Worm (Caenorhabditis elegans) whole organism, young adult: ENCODE results near the gene npr-33.
A peak's percentile ranks its signal among the peaks of the same experiment; 100 is the strongest.

Experiments used
- B0035.1 ChIP-seq: sonication (generic microtip); optimal IDR thresholded peaks from 2 replicates; lab custom pipeline; 2016; ENCODE audit warnings: missing genetic modification characterization, mild to moderate bottlenecking, missing compliant biosample characterization, missing genotype, missing genetic modification reagents
- B0261.1 ChIP-seq: sonication (generic microtip); optimal IDR thresholded peaks from 2 replicates; lab custom pipeline; 2016; ENCODE audit warnings: mild to moderate bottlenecking, missing genetic modification characterization, moderate library complexity, missing compliant biosample characterization
- B0336.3 ChIP-seq: fragments of 200-800 bp; sonication (Bioruptor generic); IDR thresholded peaks from 2 replicates; pipeline ENCODE4 v1.3.6; 2022; ENCODE audit warnings: missing genetic modification characterization, missing compliant biosample characterization
- D2030.7 ChIP-seq: fragments of 200-800 bp; sonication (Bioruptor generic); IDR thresholded peaks from 2 replicates; pipeline ENCODE4 v1.3.6; 2022; ENCODE audit warnings: missing genetic modification reagents, missing genetic modification characterization, missing compliant biosample characterization
- K12H6.12 ChIP-seq: fragments of 200-800 bp; sonication (Bioruptor generic); optimal IDR thresholded peaks from 2 replicates; lab custom pipeline; 2018; ENCODE audit warnings: mild to moderate bottlenecking, missing genetic modification characterization, missing compliant biosample characterization
- T26A5.8 ChIP-seq: sonication (generic microtip); optimal IDR thresholded peaks from 2 replicates; lab custom pipeline; 2016; ENCODE audit warnings: missing genetic modification characterization, missing compliant biosample characterization
- Y95B8A.8 ChIP-seq: fragments of 200-800 bp; sonication (Bioruptor generic); IDR thresholded peaks from 2 replicates; pipeline ENCODE4 v1.3.6; 2022; ENCODE audit warnings: missing genetic modification reagents, missing genetic modification characterization, missing compliant biosample characterization
- ZK185.1 ChIP-seq: sonication (generic microtip); optimal IDR thresholded peaks from 2 replicates; lab custom pipeline; 2016; ENCODE audit warnings: mild to moderate bottlenecking, missing genetic modification characterization, missing compliant biosample characterization; ENCODE audit not compliant: poor library complexity, severe bottlenecking
- attf-6 ChIP-seq: fragments of 200-800 bp; sonication (Bioruptor generic); IDR thresholded peaks from 2 replicates; pipeline ENCODE4 v1.3.6; 2022; ENCODE audit warnings: missing genetic modification reagents, missing genetic modification characterization, missing compliant biosample characterization
- ccch-3 ChIP-seq: fragments of 200-800 bp; sonication (Bioruptor generic); optimal IDR thresholded peaks from 2 replicates; lab custom pipeline; 2018; ENCODE audit warnings: mild to moderate bottlenecking, missing genetic modification characterization, missing compliant biosample characterization
- dox-1 ChIP-seq: fragments of 200-800 bp; sonication (Bioruptor generic); IDR thresholded peaks from 2 replicates; pipeline ENCODE4 v1.3.6; 2022; ENCODE audit warnings: missing genetic modification reagents, missing genetic modification characterization, missing compliant biosample characterization
- dpff-1 ChIP-seq: sonication (generic microtip); optimal IDR thresholded peaks from 2 replicates; lab custom pipeline; 2017; ENCODE audit warnings: mild to moderate bottlenecking, missing genetic modification characterization, missing compliant biosample characterization
- efl-1 ChIP-seq: fragments of 150-350 bp; optimal IDR thresholded peaks from 2 replicates; lab custom pipeline; 2014; ENCODE audit warnings: missing biosample characterization, missing genetic modification reagents, missing genetic modification characterization
- egrh-3 ChIP-seq: fragments of 200-800 bp; sonication (Bioruptor generic); IDR thresholded peaks from 2 replicates; pipeline ENCODE4 v1.3.6; 2022; ENCODE audit warnings: missing genetic modification reagents, missing genetic modification characterization, missing compliant biosample characterization
- him-1 ChIP-seq: sonication (generic microtip); optimal IDR thresholded peaks from 2 replicates; lab custom pipeline; 2016; ENCODE audit warnings: missing genotype, missing genetic modification reagents, missing genetic modification characterization, missing compliant biosample characterization
- hrde-1 ChIP-seq: sonication (generic microtip); optimal IDR thresholded peaks from 2 replicates; lab custom pipeline; 2016; ENCODE audit warnings: missing genetic modification characterization, mild to moderate bottlenecking, missing compliant biosample characterization, moderate library complexity, missing genotype, missing genetic modification reagents, borderline replicate concordance
- lag-1 ChIP-seq: fragments of 200-800 bp; sonication (Bioruptor generic); IDR thresholded peaks from 2 replicates; pipeline ENCODE4 v1.3.6; 2022; ENCODE audit warnings: missing genetic modification reagents, missing genetic modification characterization, missing compliant biosample characterization
- let-526 ChIP-seq: fragments of 200-800 bp; sonication (Bioruptor generic); IDR thresholded peaks from 2 replicates; pipeline ENCODE4 v1.3.6; 2022; ENCODE audit warnings: missing genetic modification reagents, missing genetic modification characterization, missing compliant biosample characterization
- let-607 ChIP-seq, 2 experiments: fragments of 200-800 bp in 1 of 2; sonication (Bioruptor generic) in 1 of 2; sonication (generic microtip) in 1 of 2; optimal IDR thresholded peaks; 2 replicates each; lab custom pipeline; 2016 to 2018; ENCODE audit warnings: mild to moderate bottlenecking in 2 of 2, missing compliant biosample characterization in 2 of 2, missing genetic modification characterization in 2 of 2, moderate library complexity in 2 of 2, missing genotype in 1 of 2
- lin-54 ChIP-seq: fragments of 200-800 bp; sonication (Bioruptor generic); optimal IDR thresholded peaks from 2 replicates; lab custom pipeline; 2018; ENCODE audit warnings: mild to moderate bottlenecking, missing genetic modification characterization, missing compliant biosample characterization
- madf-10 ChIP-seq: sonication (generic microtip); optimal IDR thresholded peaks from 2 replicates; lab custom pipeline; 2016; ENCODE audit warnings: mild to moderate bottlenecking, missing genetic modification characterization, missing compliant biosample characterization
- madf-3 ChIP-seq: fragments of 200-800 bp; sonication (Bioruptor generic); IDR thresholded peaks from 2 replicates; pipeline ENCODE4 v1.3.6; 2022; ENCODE audit warnings: missing genetic modification reagents, missing genetic modification characterization, missing compliant biosample characterization
- madf-6 ChIP-seq: fragments of 200-800 bp; sonication (Bioruptor generic); IDR thresholded peaks from 2 replicates; pipeline ENCODE4 v1.3.6; 2022; ENCODE audit warnings: missing genetic modification reagents, missing genetic modification characterization, missing compliant biosample characterization
- nhr-179 ChIP-seq: sonication (generic microtip); optimal IDR thresholded peaks from 2 replicates; lab custom pipeline; 2016; ENCODE audit warnings: mild to moderate bottlenecking, missing genetic modification characterization, missing compliant biosample characterization
- nhr-27 ChIP-seq: fragments of 200-800 bp; sonication (Bioruptor generic); optimal IDR thresholded peaks from 2 replicates; lab custom pipeline; 2018; ENCODE audit warnings: mild to moderate bottlenecking, missing genetic modification characterization, moderate library complexity, missing compliant biosample characterization
- nhr-90 ChIP-seq: sonication (generic microtip); optimal IDR thresholded peaks from 2 replicates; lab custom pipeline; 2016; ENCODE audit warnings: missing genotype, mild to moderate bottlenecking, missing genetic modification characterization, missing compliant biosample characterization
- pha-4 ChIP-seq: fragments of 150-350 bp; sonication (generic microtip); optimal IDR thresholded peaks from 2 replicates; lab custom pipeline; 2014; ENCODE audit warnings: missing biosample characterization, missing genetic modification reagents, missing genetic modification characterization
- snpc-1.3 ChIP-seq: sonication (generic microtip); optimal IDR thresholded peaks from 2 replicates; lab custom pipeline; 2017; ENCODE audit warnings: missing genetic modification characterization, mild to moderate bottlenecking, missing compliant biosample characterization, antibody characterized with exemption, moderate library complexity, missing genotype, missing genetic modification reagents; ENCODE audit not compliant: insufficient read depth
- snpc-3.4 ChIP-seq: sonication (generic microtip); optimal IDR thresholded peaks from 2 replicates; lab custom pipeline; 2017; ENCODE audit warnings: missing genetic modification characterization, mild to moderate bottlenecking, missing compliant biosample characterization, antibody characterized with exemption, moderate library complexity, missing genotype, missing genetic modification reagents
- snpc-4 ChIP-seq, 5 experiments: fragments of 150-350 bp in 1 of 5; sonication (generic microtip) in 4 of 5; optimal IDR thresholded peaks; 2 replicates each; lab custom pipeline; 2014 to 2018; ENCODE audit warnings: missing genetic modification characterization in 5 of 5, missing biosample characterization in 3 of 5, antibody characterized with exemption in 2 of 5, mild to moderate bottlenecking in 2 of 5, missing compliant biosample characterization in 2 of 5, missing genotype in 2 of 5, moderate library complexity in 2 of 5, missing genetic modification reagents in 1 of 5
- tlf-1 ChIP-seq: fragments of 200-800 bp; sonication (Bioruptor generic); optimal IDR thresholded peaks from 2 replicates; lab custom pipeline; 2018; ENCODE audit warnings: mild to moderate bottlenecking, missing genetic modification characterization, missing compliant biosample characterization
- zfh-2 ChIP-seq: fragments of 200-800 bp; sonication (Bioruptor generic); conservative IDR thresholded peaks from 2 replicates; pipeline ENCODE4 v1.3.6; 2022; ENCODE audit warnings: missing genetic modification reagents, missing genetic modification characterization, missing compliant biosample characterization
- zim-3 ChIP-seq: sonication (generic microtip); optimal IDR thresholded peaks from 2 replicates; lab custom pipeline; 2017; ENCODE audit warnings: mild to moderate bottlenecking, missing genetic modification characterization, moderate library complexity, missing compliant biosample characterization
- ztf-22 ChIP-seq: fragments of 200-800 bp; sonication (Bioruptor generic); optimal IDR thresholded peaks from 2 replicates; lab custom pipeline; 2018; ENCODE audit warnings: mild to moderate bottlenecking, missing genetic modification characterization, moderate library complexity, missing compliant biosample characterization
- ztf-25 ChIP-seq: fragments of 200-800 bp; sonication (Bioruptor generic); IDR thresholded peaks from 2 replicates; pipeline ENCODE4 v1.3.6; 2022; ENCODE audit warnings: missing genetic modification reagents, missing genetic modification characterization, missing compliant biosample characterization
- ztf-26 ChIP-seq: sonication (generic microtip); optimal IDR thresholded peaks from 2 replicates; lab custom pipeline; 2017; ENCODE audit warnings: missing genetic modification characterization, missing compliant biosample characterization
- ztf-3 ChIP-seq: fragments of 200-800 bp; sonication (Bioruptor generic); optimal IDR thresholded peaks from 2 replicates; lab custom pipeline; 2018; ENCODE audit warnings: mild to moderate bottlenecking, missing genetic modification characterization, missing compliant biosample characterization

Gene npr-33

DNA sequence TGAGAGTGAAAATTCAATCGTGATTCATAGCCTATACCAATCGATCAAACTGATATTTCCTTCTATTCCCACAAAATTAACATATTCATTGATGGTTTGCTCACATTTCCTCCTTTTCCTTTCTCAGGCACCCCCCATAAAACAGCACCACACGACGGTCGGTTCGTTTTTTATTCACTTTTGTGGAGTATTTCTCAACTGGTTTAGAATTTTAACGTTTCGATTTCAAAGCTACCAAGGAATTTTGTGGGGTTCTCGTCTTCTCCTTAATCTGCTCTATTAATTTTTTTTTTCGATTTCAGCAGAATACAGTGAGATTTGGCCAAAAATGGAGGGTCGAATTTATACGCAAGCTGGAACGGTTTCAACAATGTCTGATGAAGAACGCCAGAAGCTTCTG lies 8.9 kb downstream of the npr-33 start, which contains the start of gene F31B9.7:
TSS of gene F31B9.7 (plus strand) at position 301 of the 400 bp plus-strand sequence.
- no peak for TF ChIP-seq nhr-27 (tag; lab: Kevin White, UChicago)
- TF ChIP-seq B0336.3 (GFP tag; lab: Robert Waterston, UW), result no peak
- TF ChIP-seq nhr-179, result no peak
- no peak for TF ChIP-seq ztf-3 (GFP tag; lab: Kevin White, UChicago)

DNA sequence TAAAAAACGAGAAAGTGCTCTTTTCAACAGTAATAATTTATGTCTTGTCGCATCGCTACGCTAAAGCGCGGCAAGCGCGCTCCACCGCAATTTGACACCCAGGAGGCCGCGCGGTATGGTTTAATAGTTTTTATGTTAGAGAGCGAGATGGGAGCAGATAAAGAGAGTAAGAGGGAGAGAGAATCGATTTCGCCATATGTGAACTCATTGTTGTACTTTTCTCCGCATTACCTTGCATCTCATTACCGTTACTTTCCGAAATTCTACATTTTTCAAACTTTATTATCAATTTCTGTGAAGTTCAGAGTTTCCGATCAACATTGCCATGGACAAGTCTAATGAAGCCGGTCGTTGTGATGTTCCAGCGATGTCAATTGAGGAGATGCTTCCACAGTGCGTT lies 13.0 kb downstream of the npr-33 start, which contains the start of gene F31B9.3:
TSS of gene F31B9.3 (plus strand) at position 301 of the 400 bp plus-strand sequence.
- no peak for TF ChIP-seq efl-1 (GFP tag; lab: Kevin White, UChicago)
- TF ChIP-seq hrde-1 (tag; lab: Kevin White, UChicago), result no peak

DNA sequence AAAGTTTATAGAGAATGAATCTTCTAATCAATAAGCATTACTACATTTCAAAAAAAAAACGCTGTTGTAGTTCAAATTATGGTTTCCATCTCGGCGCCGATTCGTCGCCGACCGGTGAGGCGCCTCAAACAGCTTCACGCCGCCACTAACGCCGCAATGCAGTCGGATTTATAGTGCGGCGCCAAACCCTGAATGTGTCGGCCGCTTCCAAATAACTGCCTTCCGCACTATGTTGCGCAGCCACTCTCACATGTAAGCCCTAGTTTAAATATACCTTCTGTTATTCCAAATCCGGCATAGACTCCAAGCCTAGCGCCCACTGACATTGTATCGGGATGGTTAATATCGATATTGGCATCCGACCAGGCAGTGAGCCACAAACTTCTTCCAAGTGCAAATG lies 22.4 kb downstream of the npr-33 start:
- TF ChIP-seq zfh-2 (GFP tag; lab: Robert Waterston, UW) (0 out of 2 replicates have a peak, but pooled peaks have one; percentile 25), let-607 (tag; optimal IDR thresholded peaks at IDR 0.05; lab: Kevin White, UChicago) (no peak), attf-6 (GFP tag; lab: Robert Waterston, UW) (no peak), snpc-3.4 (tag; lab: Kevin White, UChicago) (no peak), him-1 (tag; lab: Kevin White, UChicago) (no peak), let-526 (no peak), pha-4 (no peak), madf-3 (GFP tag; lab: Robert Waterston, UW) (no peak), snpc-4 (GFP tag; optimal IDR thresholded peaks at IDR 0.05; lab: Kevin White, UChicago) (peak; percentile 18), snpc-4 (tag; optimal IDR thresholded peaks at IDR 0.05; lab: Kevin White, UChicago) (peak in 2 of 4 experiments; percentile 63 to 85)
- TF ChIP-seq, all 124 proteins: peak for 2

DNA sequence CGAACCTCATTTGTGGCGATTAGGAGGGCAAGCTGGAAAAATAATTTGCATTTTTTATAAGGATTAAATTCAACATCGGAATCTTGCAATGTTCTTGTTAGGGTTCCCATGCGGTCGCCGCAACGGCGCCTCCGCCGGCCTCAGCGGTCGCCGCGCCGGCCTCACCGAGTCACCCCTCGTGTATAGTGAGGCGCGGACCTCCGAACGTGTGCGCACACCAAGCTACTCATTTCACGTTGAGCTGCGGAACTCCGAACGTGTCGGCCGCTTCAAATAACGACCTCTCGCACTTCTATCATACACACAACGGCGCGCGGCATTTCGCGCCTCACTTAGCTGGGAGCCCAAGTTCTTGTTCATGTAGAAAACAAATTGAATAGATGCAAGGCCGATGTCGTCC lies 27.4 kb downstream of the npr-33 start:
- TF ChIP-seq dox-1 (GFP tag; lab: Robert Waterston, UW) (0 out of 2 replicates have a peak, but pooled peaks have one; percentile 7), snpc-4 (GFP tag; optimal IDR thresholded peaks at IDR 0.05; lab: Kevin White, UChicago) (no peak), snpc-4 (tag; optimal IDR thresholded peaks at IDR 0.05; lab: Kevin White, UChicago) (peak in 2 of 4 experiments; percentile 61 to 78), egrh-3 (GFP tag; lab: Robert Waterston, UW) (peak; percentile 78; the same call in 1 of the 2 replicates), nhr-90 (tag; lab: Kevin White, UChicago) (no peak), zfh-2 (GFP tag; lab: Robert Waterston, UW) (peak; percentile 91)
- TF ChIP-seq, all 124 proteins: peak for 4

DNA sequence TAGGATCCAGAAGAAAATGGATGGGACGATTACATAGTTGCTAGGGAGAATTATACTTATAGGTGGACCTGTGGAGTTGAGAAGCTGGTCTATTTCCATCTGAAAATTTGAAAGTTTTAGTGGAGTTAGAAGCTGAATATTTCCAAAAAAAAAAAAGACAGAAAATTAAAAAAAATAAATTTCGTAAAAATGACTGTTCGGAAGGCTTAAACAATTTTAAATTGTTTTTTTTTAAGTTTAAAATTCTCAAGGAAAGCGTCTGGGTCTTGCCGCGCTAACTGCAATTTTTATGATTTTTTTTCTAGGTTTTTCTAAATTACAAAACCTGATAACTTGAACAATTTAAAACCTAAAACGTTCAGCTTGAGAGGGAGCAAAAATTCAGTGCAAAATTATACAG lies 28.8 kb downstream of the npr-33 start, which contains the start of gene mrp-3:
TSS of gene mrp-3 (minus strand) at position 101 of the 400 bp plus-strand sequence.
- TF ChIP-seq ztf-25 (GFP tag; lab: Robert Waterston, UW) (no peak), let-526 (no peak), madf-6 (GFP tag; lab: Robert Waterston, UW) (no peak), dpff-1 (tag; lab: Kevin White, UChicago) (no peak)

DNA sequence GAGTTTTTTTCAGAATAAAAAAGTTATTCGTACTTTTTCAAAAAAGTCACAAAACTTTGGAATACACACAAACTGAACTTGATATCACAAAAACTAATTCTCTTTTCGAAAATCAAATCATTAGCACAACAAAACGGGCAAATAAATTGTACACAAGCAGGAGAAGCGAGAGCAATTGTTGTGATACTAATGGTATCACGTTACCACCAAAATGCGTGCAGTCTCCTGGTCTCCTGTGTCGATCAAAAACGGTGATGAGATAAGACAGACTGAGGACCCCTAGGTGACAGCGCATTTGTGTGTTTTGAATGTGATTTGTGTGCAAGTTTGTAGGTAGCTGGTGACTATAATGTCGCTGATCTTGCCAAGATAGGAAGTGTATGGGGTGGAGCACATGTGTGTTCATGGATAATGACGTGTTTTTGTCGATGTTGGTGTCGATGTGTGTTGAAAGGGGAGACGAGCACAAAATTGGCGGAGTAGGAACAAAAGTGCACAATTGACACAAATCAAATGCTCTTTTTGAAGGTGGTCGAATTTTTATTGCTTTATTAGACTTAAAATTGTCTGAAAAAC lies 29.4 kb downstream of the npr-33 start:
- TF ChIP-seq ztf-26 (no peak), ztf-22 (GFP tag; lab: Kevin White, UChicago) (no peak), B0261.1 (tag; lab: Kevin White, UChicago) (no peak), lin-54 (GFP tag; lab: Kevin White, UChicago) (no peak), ccch-3 (no peak), madf-10 (tag; lab: Kevin White, UChicago) (no peak), lag-1 (GFP tag; lab: Robert Waterston, UW) (no peak), Y95B8A.8 (0 out of 2 replicates have a peak, but pooled peaks have one; percentile 31), ZK185.1 (peak; percentile 22), tlf-1 (no peak), D2030.7 (GFP tag; lab: Robert Waterston, UW) (no peak), K12H6.12 (tag; lab: Kevin White, UChicago) (no peak), B0035.1 (tag; lab: Kevin White, UChicago) (no peak), nhr-90 (tag; lab: Kevin White, UChicago) (peak; percentile 7), snpc-1.3 (tag; lab: Kevin White, UChicago) (no peak), T26A5.8 (tag; lab: Kevin White, UChicago) (no peak), zim-3 (tag; lab: Kevin White, UChicago) (no peak)
